Fruit fly (Drosophila melanogaster): ENCODE data around the gene CG34348.

The CG34348 gene

dm6 chrX:11340719-11341322 is 1.1 kb downstream of the CG34348 start:
- TF ChIP-seq salr (GFP tag; optimal IDR thresholded peaks at IDR 0.05) (peak in 1 of 2 experiments; percentile 15), CG1621 (tag; optimal IDR thresholded peaks at IDR 0.05) (no peak), CG10631 (GFP tag; optimal IDR thresholded peaks at IDR 0.05) (peak; percentile 14), CG4318 (GFP tag; optimal IDR thresholded peaks at IDR 0.05) (no peak), Ets96B (tag; optimal IDR thresholded peaks at IDR 0.05) (peak; percentile 14), eg (GFP tag; IDR thresholded peaks at IDR 0.05) (peak; percentile 53; the same call in 2 of the 3 replicates), Eip78C (GFP tag) (peak; percentile 63), Hr4 (GFP tag; optimal IDR thresholded peaks at IDR 0.05) (peak; percentile 48), CG15336 (GFP tag; IDR thresholded peaks at IDR 0.05) (peak; percentile 17; the same call in 1 of the 2 replicates), Met (GFP tag; optimal IDR thresholded peaks at IDR 0.05) (peak; percentile 4), dsx (GFP tag; optimal IDR thresholded peaks at IDR 0.05; ENCODE audit: poor library complexity, severe bottlenecking) (no peak), Eip75B (GFP tag; optimal IDR thresholded peaks at IDR 0.05) (peak; percentile 17), CG32006 (GFP tag; optimal IDR thresholded peaks at IDR 0.05) (peak; percentile 53), fkh (GFP tag; optimal IDR thresholded peaks at IDR 0.05) (no peak), Hr39 (GFP tag; optimal IDR thresholded peaks at IDR 0.05) (peak; percentile 34), Eip93F (GFP tag; optimal IDR thresholded peaks at IDR 0.05) (no peak), CG8119 (GFP tag; IDR thresholded peaks at IDR 0.05) (no peak), CG6276 (GFP tag; optimal IDR thresholded peaks at IDR 0.05) (no peak), Hr38 (GFP tag; optimal IDR thresholded peaks at IDR 0.05) (no peak), Sox102F (GFP tag; optimal IDR thresholded peaks at IDR 0.05) (no peak), OdsH (GFP tag; optimal IDR thresholded peaks at IDR 0.05) (peak; percentile 35), pdm3 (GFP tag; optimal IDR thresholded peaks at IDR 0.05) (no peak), CG8632 (GFP tag; optimal IDR thresholded peaks at IDR 0.05) (no peak), CG6854 (GFP tag; optimal IDR thresholded peaks at IDR 0.05) (no peak), dac (GFP tag; optimal IDR thresholded peaks at IDR 0.05) (no peak), CG9139 (GFP tag; optimal IDR thresholded peaks at IDR 0.05) (no peak), CG8319 (GFP tag; optimal IDR thresholded peaks at IDR 0.05) (no peak), Sox14 (GFP tag; optimal IDR thresholded peaks at IDR 0.05) (peak; percentile 4), CG6808 (GFP tag; optimal IDR thresholded peaks at IDR 0.05) (no peak), CG10669 (GFP tag; optimal IDR thresholded peaks at IDR 0.05) (no peak), CG34406 (GFP tag; optimal IDR thresholded peaks at IDR 0.05) (no peak), Gug (GFP tag; IDR thresholded peaks at IDR 0.05) (no peak), CG11762 (GFP tag; optimal IDR thresholded peaks at IDR 0.05; ENCODE audit: insufficient read depth) (no peak), esn (GFP tag; optimal IDR thresholded peaks at IDR 0.05) (peak; percentile 28), CG7368 (GFP tag; optimal IDR thresholded peaks at IDR 0.05) (no peak), Blimp-1 (GFP tag; optimal IDR thresholded peaks at IDR 0.05) (no peak), CG11294 (GFP tag; IDR thresholded peaks at IDR 0.05) (no peak), fd85E (GFP tag; optimal IDR thresholded peaks at IDR 0.05) (no peak), Smox (GFP tag; optimal IDR thresholded peaks at IDR 0.05) (peak; percentile 33), ss (GFP tag; optimal IDR thresholded peaks at IDR 0.05) (peak in 1 of 2 experiments; percentile 11), cyc (GFP tag; optimal IDR thresholded peaks at IDR 0.05) (no peak), CG16779 (tag; optimal IDR thresholded peaks at IDR 0.05) (no peak), vri (GFP tag; optimal IDR thresholded peaks at IDR 0.05) (no peak), spab (GFP tag; optimal IDR thresholded peaks at IDR 0.05) (no peak), acj6 (GFP tag; optimal IDR thresholded peaks at IDR 0.05) (peak; percentile 39), achi (GFP tag; optimal IDR thresholded peaks at IDR 0.05) (peak; percentile 43), CG3032 (tag; optimal IDR thresholded peaks at IDR 0.05) (peak; percentile 22), topi (GFP tag; optimal IDR thresholded peaks at IDR 0.05) (peak; percentile 26), CG3919 (GFP tag; optimal IDR thresholded peaks at IDR 0.05) (peak; percentile 52), CG11902 (GFP tag; optimal IDR thresholded peaks at IDR 0.05) (no peak), CG31627 (GFP tag; optimal IDR thresholded peaks at IDR 0.05) (peak; percentile 29)
